Fruit fly (Drosophila melanogaster) Kc167 (cell line): ENCODE measurements around the gene CG10274.

Experiments used
- Myc ChIP-seq: fragments of >200 bp; optimal IDR thresholded peaks from 2 replicates; lab custom pipeline; 2017; ENCODE audit warnings: missing external identifiers
- Sin3A ChIP-seq: fragments of >200 bp; optimal IDR thresholded peaks from 2 replicates; lab custom pipeline; 2018; ENCODE audit warnings: missing external identifiers
- ttk ChIP-seq: sonication (Bioruptor generic); optimal IDR thresholded peaks from 2 replicates; lab custom pipeline; 2017; ENCODE audit warnings: missing external identifiers

DNA sequence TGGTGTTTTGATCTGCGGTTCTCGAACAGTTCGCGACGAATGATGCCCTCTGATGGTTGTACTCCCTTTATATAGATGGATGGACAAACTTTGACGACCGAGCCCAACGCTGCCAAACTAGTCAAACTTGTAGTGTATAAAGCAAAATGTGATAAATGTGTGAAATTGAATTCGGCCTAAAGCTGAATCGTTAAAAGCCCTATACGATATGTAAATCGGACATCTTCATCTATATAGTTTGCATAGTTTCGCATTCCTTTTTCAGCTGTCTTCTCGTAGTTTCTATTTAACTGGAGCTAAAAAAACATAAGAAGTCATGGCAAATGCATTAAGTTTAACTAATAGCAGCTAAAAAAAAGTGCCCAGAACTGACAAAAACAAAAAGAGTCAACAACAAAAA, 48.1 kb downstream of the CG10274 start, which contains the start of gene Lcp65Ag2:
- no peak for TF ChIP-seq ttk (lab: Kevin White, UChicago)
- no peak for TF ChIP-seq Sin3A
- TF ChIP-seq Myc (lab: Kevin White, UChicago) = no peak
